Fruit fly (Drosophila melanogaster): Measurements from ENCODE around the gene Whamy.

The Whamy gene

dm6 chr3R:9777941-9778360 lies 3.7 kb upstream of the Whamy start, which contains the start of gene RpS29 (continued):
- TF ChIP-seq CG6654 (GFP tag; optimal IDR thresholded peaks at IDR 0.05) (peak; percentile 1), CG3281 (GFP tag; optimal IDR thresholded peaks at IDR 0.05) (peak; percentile 85), CG10431 (GFP tag; optimal IDR thresholded peaks at IDR 0.05) (peak; percentile 70), CG7786 (GFP tag; optimal IDR thresholded peaks at IDR 0.05) (peak; percentile 86), E2f2 (GFP tag; IDR thresholded peaks at IDR 0.05) (peak; percentile 100), Ssrp (tag; optimal IDR thresholded peaks at IDR 0.05) (peak; percentile 16), CG9932 (GFP tag; IDR thresholded peaks at IDR 0.05) (peak; percentile 95), disco-r (GFP tag; optimal IDR thresholded peaks at IDR 0.05) (peak; percentile 68), mirr (GFP tag; optimal IDR thresholded peaks at IDR 0.05) (peak; percentile 93), CG12744 (GFP tag; optimal IDR thresholded peaks at IDR 0.05) (peak; percentile 77), CG10654 (GFP tag; optimal IDR thresholded peaks at IDR 0.05) (peak; percentile 82), bab2 (GFP tag; optimal IDR thresholded peaks at IDR 0.05) (peak; percentile 86), ato (GFP tag; IDR thresholded peaks at IDR 0.05; ENCODE audit: partially characterized antibody) (peak; percentile 88), CG1233 (GFP tag; optimal IDR thresholded peaks at IDR 0.05) (peak; percentile 60), Side (GFP tag; optimal IDR thresholded peaks at IDR 0.05) (peak; percentile 86), Lim3 (GFP tag; IDR thresholded peaks at IDR 0.05) (peak; percentile 46; the same call in 1 of the 2 replicates), CG30403 (GFP tag; optimal IDR thresholded peaks at IDR 0.05) (peak; percentile 80), Hsf (GFP tag; optimal IDR thresholded peaks at IDR 0.05) (peak; percentile 86), CG11695 (GFP tag; IDR thresholded peaks at IDR 0.05) (peak; percentile 47; the same call in 2 of the 3 replicates), ase (GFP tag; IDR thresholded peaks at IDR 0.05) (peak; percentile 65; the same call in 2 of the 3 replicates), CG30431 (GFP tag; optimal IDR thresholded peaks at IDR 0.05) (peak; percentile 47), prd (optimal IDR thresholded peaks at IDR 0.05) (no peak), prd (GFP tag; IDR thresholded peaks at IDR 0.05) (peak; percentile 76), CG13287 (GFP tag; IDR thresholded peaks at IDR 0.05; ENCODE audit: partially characterized antibody) (peak; percentile 97), CG12071 (GFP tag; optimal IDR thresholded peaks at IDR 0.05) (peak; percentile 72), Neu2 (GFP tag; optimal IDR thresholded peaks at IDR 0.05; ENCODE audit: borderline replicate concordance) (peak; percentile 56), maf-S (GFP tag; optimal IDR thresholded peaks at IDR 0.05) (peak; percentile 84), sob (GFP tag; IDR thresholded peaks at IDR 0.05) (peak; percentile 93), ewg (GFP tag; optimal IDR thresholded peaks at IDR 0.05) (peak; percentile 57), Dip2 (GFP tag; IDR thresholded peaks at IDR 0.05) (no peak), CG9797 (GFP tag; optimal IDR thresholded peaks at IDR 0.05) (peak; percentile 87), CG14441 (GFP tag; IDR thresholded peaks at IDR 0.05) (peak; percentile 77), CoRest (tag; optimal IDR thresholded peaks at IDR 0.05) (peak; percentile 63), gsb-n (tag; optimal IDR thresholded peaks at IDR 0.05) (peak; percentile 54), Sox100B (GFP tag; optimal IDR thresholded peaks at IDR 0.05) (no peak), CG14667 (GFP tag; IDR thresholded peaks at IDR 0.05) (peak; percentile 54; the same call in 1 of the 2 replicates), ind (GFP tag; optimal IDR thresholded peaks at IDR 0.05) (peak; percentile 83), CG8359 (GFP tag; optimal IDR thresholded peaks at IDR 0.05; ENCODE audit: borderline replicate concordance) (no peak), CG13624 (GFP tag; optimal IDR thresholded peaks at IDR 0.05) (peak; percentile 92), sd (tag; optimal IDR thresholded peaks at IDR 0.05) (peak; percentile 44), CG1603 (tag; optimal IDR thresholded peaks at IDR 0.05) (peak; percentile 97), CG10267 (tag; optimal IDR thresholded peaks at IDR 0.05) (peak; percentile 84), gce (GFP tag; IDR thresholded peaks at IDR 0.05) (peak; percentile 55; the same call in 1 of the 3 replicates), CG13894 (tag; optimal IDR thresholded peaks at IDR 0.05) (peak; percentile 91), Trl (optimal IDR thresholded peaks at IDR 0.05) (no peak), Trl (GFP tag; optimal IDR thresholded peaks at IDR 0.05) (peak; percentile 91), btn (GFP tag; optimal IDR thresholded peaks at IDR 0.05) (no peak), CG17612 (GFP tag; IDR thresholded peaks at IDR 0.05) (peak; percentile 31; the same call in 1 of the 2 replicates), gem (tag; optimal IDR thresholded peaks at IDR 0.05) (peak; percentile 61), tll (GFP tag; optimal IDR thresholded peaks at IDR 0.05) (no peak), Xbp1 (GFP tag; optimal IDR thresholded peaks at IDR 0.05) (peak; percentile 85)

Data from whole organism, embryonic.